Worm (Caenorhabditis elegans) whole organism, L2 larva: ENCODE data around the gene hlh-14.

Experiments
- ama-1 ChIP-seq: fragments of 150-350 bp; optimal IDR thresholded peaks from 2 replicates; lab custom pipeline; 2018; ENCODE audit warnings: inconsistent platforms
- mab-5 ChIP-seq: fragments of 150-350 bp; optimal IDR thresholded peaks from 2 replicates; lab custom pipeline; 2014; ENCODE audit warnings: missing biosample characterization, missing genetic modification characterization
- mdl-1 ChIP-seq, 2 experiments: fragments of 150-350 bp in 1 of 2; sonication (generic microtip) in 1 of 2; optimal IDR thresholded peaks; 2 replicates each; lab custom pipeline; 2017; ENCODE audit warnings: missing biosample characterization in 2 of 2, missing genetic modification characterization in 2 of 2
- unc-39 ChIP-seq: fragments of 150-350 bp; optimal IDR thresholded peaks from 2 replicates; lab custom pipeline; 2014; ENCODE audit warnings: missing biosample characterization, missing genetic modification characterization
- unc-62 ChIP-seq: fragments of 150-350 bp; optimal IDR thresholded peaks from 2 replicates; lab custom pipeline; 2014; ENCODE audit warnings: missing biosample characterization, missing genetic modification reagents, missing genetic modification characterization

- TF ChIP-seq mdl-1 (tag; optimal IDR thresholded peaks at IDR 0.05; lab: Kevin White, UChicago) (no peak), mab-5 (tag; lab: Kevin White, UChicago) (no peak), ama-1 (no peak), unc-62 (GFP tag; lab: Kevin White, UChicago) (no peak), unc-39 (tag; lab: Kevin White, UChicago) (no peak)
Observed at ce11 chrII:5734883-5735282, 3.8 kb downstream of the hlh-14 start.
